Worm (Caenorhabditis elegans) whole organism, early embryonic: ENCODE measurements around the gene F25E5.5.

ENCODE experiments used
- B0310.2 ChIP-seq: sonication (generic microtip); optimal IDR thresholded peaks from 2 replicates; lab custom pipeline; 2016; ENCODE audit warnings: mild to moderate bottlenecking, missing genetic modification characterization, missing compliant biosample characterization
- aly-1 ChIP-seq: sonication (generic microtip); optimal IDR thresholded peaks from 2 replicates; lab custom pipeline; 2016; ENCODE audit warnings: missing genetic modification characterization, missing compliant biosample characterization
- ama-1 ChIP-seq: fragments of 150-350 bp; optimal IDR thresholded peaks from 2 replicates; lab custom pipeline; 2014
- ceh-13 ChIP-seq: fragments of 200-800 bp; sonication (Bioruptor generic); optimal IDR thresholded peaks from 2 replicates; lab custom pipeline; 2018; ENCODE audit warnings: mild to moderate bottlenecking, missing genetic modification characterization, missing compliant biosample characterization
- ceh-36 ChIP-seq: sonication (generic microtip); optimal IDR thresholded peaks from 2 replicates; lab custom pipeline; 2016; ENCODE audit warnings: missing genetic modification characterization, inconsistent platforms, missing compliant biosample characterization
- flt-1 ChIP-seq: fragments of 200-800 bp; sonication (Bioruptor generic); IDR thresholded peaks from 2 replicates; pipeline ENCODE4 v1.3.6; 2022; ENCODE audit warnings: missing genetic modification characterization, missing compliant biosample characterization
- pes-1 ChIP-seq: fragments of 200-800 bp; sonication (Bioruptor generic); IDR thresholded peaks from 2 replicates; pipeline ENCODE4 v1.3.6; 2022; ENCODE audit warnings: missing genetic modification reagents, missing genetic modification characterization, missing compliant biosample characterization
- scrt-1 ChIP-seq: fragments of 200-800 bp; sonication (Bioruptor generic); IDR thresholded peaks from 2 replicates; pipeline ENCODE4 v1.3.6; 2022; ENCODE audit warnings: missing genetic modification characterization, missing compliant biosample characterization
- sea-1 ChIP-seq: fragments of 200-800 bp; sonication (Bioruptor generic); conservative IDR thresholded peaks from 2 replicates; pipeline ENCODE4 v1.3.6; 2022; ENCODE audit warnings: missing genetic modification characterization, missing compliant biosample characterization
- tbx-11 ChIP-seq: fragments of 200-800 bp; sonication (Bioruptor generic); IDR thresholded peaks from 2 replicates; pipeline ENCODE4 v1.3.6; 2022; ENCODE audit warnings: missing genetic modification characterization, missing compliant biosample characterization
- tbx-37 ChIP-seq: fragments of 200-800 bp; sonication (Bioruptor generic); conservative IDR thresholded peaks from 2 replicates; pipeline ENCODE4 v1.3.6; 2022; ENCODE audit warnings: missing genetic modification reagents, missing genetic modification characterization, missing compliant biosample characterization
- tra-4 ChIP-seq: sonication (generic microtip); optimal IDR thresholded peaks from 2 replicates; lab custom pipeline; 2017; ENCODE audit warnings: missing genetic modification characterization, missing compliant biosample characterization

ce11 chrV:7400588-7400987 is 46.5 kb upstream of the F25E5.5 start, which contains the start of gene srx-60:
- TF ChIP-seq ceh-13 (no peak), sea-1 (GFP tag; lab: Robert Waterston, UW) (no peak), ama-1 (no peak), ceh-36 (tag; lab: Kevin White, UChicago) (no peak), aly-1 (tag; lab: Kevin White, UChicago) (no peak), tra-4 (tag; lab: Kevin White, UChicago) (no peak), scrt-1 (GFP tag; lab: Robert Waterston, UW) (no peak), B0310.2 (no peak), tbx-37 (GFP tag; lab: Robert Waterston, UW) (no peak), pes-1 (GFP tag; lab: Robert Waterston, UW) (no peak), flt-1 (no peak), tbx-11 (no peak)
